Worm (Caenorhabditis elegans): Measurements from ENCODE around the gene cyp-32A1.

The cyp-32A1 gene

ce11 chrV:7781511-7781910 lies at the start of gene cyp-32A1:
Gene cyp-32A1, plus strand, starts transcription at chrV:7781811.
- TF ChIP-seq unc-62 (GFP tag; optimal IDR thresholded peaks at IDR 0.05) = no peak

ce11 chrV:7733240-7733765 lies 48.3 kb upstream of the cyp-32A1 start:
- TF ChIP-seq unc-62 (GFP tag; optimal IDR thresholded peaks at IDR 0.05) = no peak

ce11 chrV:7734909-7735308 lies 46.7 kb upstream of the cyp-32A1 start, which contains the start of gene clic-1:
Gene clic-1, minus strand, starts transcription at chrV:7734911.
- no peak for TF ChIP-seq unc-62 (GFP tag; optimal IDR thresholded peaks at IDR 0.05)

- TF ChIP-seq unc-62 (GFP tag; optimal IDR thresholded peaks at IDR 0.05) = no peak
Measured at ce11 chrV:7735319-7735718, 46.3 kb upstream of the cyp-32A1 start, which contains the start of gene srr-10. Gene srr-10, plus strand, starts transcription at chrV:7735619.

ce11 chrV:7737710-7738109 lies 43.9 kb upstream of the cyp-32A1 start, which contains the start of gene srr-9:
Gene srr-9, plus strand, starts transcription at chrV:7738010.
- TF ChIP-seq unc-62 (GFP tag; optimal IDR thresholded peaks at IDR 0.05) = no peak

ce11 chrV:7739949-7740348 lies 41.7 kb upstream of the cyp-32A1 start:
- TF ChIP-seq unc-62 (GFP tag; optimal IDR thresholded peaks at IDR 0.05) = no peak

ce11 chrV:7741918-7742317 lies 39.7 kb upstream of the cyp-32A1 start:
- no peak for TF ChIP-seq unc-62 (GFP tag; optimal IDR thresholded peaks at IDR 0.05)

- TF ChIP-seq unc-62 (GFP tag; optimal IDR thresholded peaks at IDR 0.05) = no peak
Measured at ce11 chrV:7742485-7742959, 39.1 kb upstream of the cyp-32A1 start, which contains the start of gene fbxl-5. Gene fbxl-5, plus strand, starts transcription at chrV:7742909.

ce11 chrV:7744068-7744467 lies 37.5 kb upstream of the cyp-32A1 start:
- TF ChIP-seq unc-62 (GFP tag; optimal IDR thresholded peaks at IDR 0.05) = no peak

ce11 chrV:7745386-7745785 lies 36.2 kb upstream of the cyp-32A1 start:
- no peak for TF ChIP-seq unc-62 (GFP tag; optimal IDR thresholded peaks at IDR 0.05)

ce11 chrV:7745903-7746302 lies 35.7 kb upstream of the cyp-32A1 start:
- no peak for TF ChIP-seq unc-62 (GFP tag; optimal IDR thresholded peaks at IDR 0.05)

ce11 chrV:7747132-7747531 lies 34.5 kb upstream of the cyp-32A1 start:
- TF ChIP-seq unc-62 (GFP tag; optimal IDR thresholded peaks at IDR 0.05) = no peak

- no peak for TF ChIP-seq unc-62 (GFP tag; optimal IDR thresholded peaks at IDR 0.05)
Measured at ce11 chrV:7747987-7748607, 33.5 kb upstream of the cyp-32A1 start.

- TF ChIP-seq unc-62 (GFP tag; optimal IDR thresholded peaks at IDR 0.05) = no peak
Measured at ce11 chrV:7749708-7750107, 31.9 kb upstream of the cyp-32A1 start.

- TF ChIP-seq unc-62 (GFP tag; optimal IDR thresholded peaks at IDR 0.05) = no peak
Measured at ce11 chrV:7754557-7754956, 27.1 kb upstream of the cyp-32A1 start, which contains the start of gene T05B11.4. Gene T05B11.4, minus strand, starts transcription at chrV:7754657.

- no peak for TF ChIP-seq unc-62 (GFP tag; optimal IDR thresholded peaks at IDR 0.05)
Measured at ce11 chrV:7755991-7756390, 25.6 kb upstream of the cyp-32A1 start.

- no peak for TF ChIP-seq unc-62 (GFP tag; optimal IDR thresholded peaks at IDR 0.05)
Measured at ce11 chrV:7759270-7759669, 22.3 kb upstream of the cyp-32A1 start.
